Fruit fly (Drosophila melanogaster): Measurements from ENCODE around the gene CG11226.

CG11226 gene

dm6 chr3L:22853412-22853811 lies 16.5 kb downstream of the CG11226 start, which contains the start of gene CG32462:
CG32462 (minus strand) TSS chr3L:22853512.
- TF ChIP-seq Snoo (tag; optimal IDR thresholded peaks at IDR 0.05) (no peak), CG15710 (tag; optimal IDR thresholded peaks at IDR 0.05) (no peak), CG10348 (GFP tag; IDR thresholded peaks at IDR 0.05) (no peak), rn (GFP tag; IDR thresholded peaks at IDR 0.05) (no peak)

dm6 chr3L:22856009-22856477 lies 19.2 kb downstream of the CG11226 start, which contains the start of gene CG32459:
CG32459 (minus strand) TSS chr3L:22856059.
- TF ChIP-seq CG8159 (tag; optimal IDR thresholded peaks at IDR 0.05) (no peak), CG14655 (GFP tag; optimal IDR thresholded peaks at IDR 0.05) (no peak), fd96Ca (GFP tag; IDR thresholded peaks at IDR 0.05) (no peak), Pif1B (GFP tag; optimal IDR thresholded peaks at IDR 0.05) (no peak), Snoo (tag; optimal IDR thresholded peaks at IDR 0.05) (no peak)

dm6 chr3L:22860487-22860886 lies 23.6 kb downstream of the CG11226 start, which contains the start of gene CG13239:
CG13239 (plus strand) TSS chr3L:22860787.
- TF ChIP-seq Snoo (tag; optimal IDR thresholded peaks at IDR 0.05): no peak
- no peak for TF ChIP-seq CG13204 (GFP tag; optimal IDR thresholded peaks at IDR 0.05)

- TF ChIP-seq EcR (GFP tag; optimal IDR thresholded peaks at IDR 0.05): peak; percentile 18
- TF ChIP-seq Ets98B (GFP tag; IDR thresholded peaks at IDR 0.05): peak; percentile 64
- peak; percentile 12 for TF ChIP-seq CG14655 (GFP tag; optimal IDR thresholded peaks at IDR 0.05)
- no peak for TF ChIP-seq gl (tag; optimal IDR thresholded peaks at IDR 0.05)
- TF ChIP-seq CG10348 (GFP tag; IDR thresholded peaks at IDR 0.05): peak; percentile 43; the same call in 1 of the 2 replicates
- peak; percentile 74 for TF ChIP-seq Snoo (tag; optimal IDR thresholded peaks at IDR 0.05)
- TF ChIP-seq fd96Ca (GFP tag; IDR thresholded peaks at IDR 0.05): peak; percentile 59; the same call in 1 of the 3 replicates
- TF ChIP-seq CG13204 (GFP tag; optimal IDR thresholded peaks at IDR 0.05): no peak
- TF ChIP-seq D1 (tag; optimal IDR thresholded peaks at IDR 0.05): peak; percentile 42
- TF ChIP-seq CG8159 (tag; optimal IDR thresholded peaks at IDR 0.05): peak; percentile 15
- peak; percentile 66 for TF ChIP-seq CG32121 (GFP tag; IDR thresholded peaks at IDR 0.05)
- TF ChIP-seq CG9948 (tag; optimal IDR thresholded peaks at IDR 0.05): no peak
- peak; percentile 77 for TF ChIP-seq rn (GFP tag; IDR thresholded peaks at IDR 0.05)
- no peak for TF ChIP-seq CG8301 (tag; optimal IDR thresholded peaks at IDR 0.05)
- peak; percentile 82 for TF ChIP-seq CG4496 (GFP tag; IDR thresholded peaks at IDR 0.05)
- TF ChIP-seq CG34367 (tag; optimal IDR thresholded peaks at IDR 0.05): no peak
- peak; percentile 2 for TF ChIP-seq Pif1A (GFP tag; optimal IDR thresholded peaks at IDR 0.05)
- peak; percentile 91 for TF ChIP-seq CG12605 (GFP tag; IDR thresholded peaks at IDR 0.05)
- peak; percentile 40 for TF ChIP-seq CG17806 (tag; optimal IDR thresholded peaks at IDR 0.05)
- peak; percentile 55 for TF ChIP-seq CG15710 (tag; optimal IDR thresholded peaks at IDR 0.05)
- peak; percentile 15 for TF ChIP-seq Pif1B (GFP tag; optimal IDR thresholded peaks at IDR 0.05)
Measured at dm6 chr3L:22863367-22864078, 26.7 kb downstream of the CG11226 start, which contains the start of gene CG33169. CG33169 (plus strand) TSS chr3L:22863864.

- TF ChIP-seq CG15710 (tag; optimal IDR thresholded peaks at IDR 0.05) (no peak), CG17806 (tag; optimal IDR thresholded peaks at IDR 0.05) (no peak), fd96Ca (GFP tag; IDR thresholded peaks at IDR 0.05) (0 out of 3 replicates have a peak, but pooled peaks have one; percentile 52), Pif1B (GFP tag; optimal IDR thresholded peaks at IDR 0.05) (no peak), rn (GFP tag; IDR thresholded peaks at IDR 0.05) (no peak), CG9948 (tag; optimal IDR thresholded peaks at IDR 0.05) (no peak), CG14655 (GFP tag; optimal IDR thresholded peaks at IDR 0.05) (no peak), CG32121 (GFP tag; IDR thresholded peaks at IDR 0.05) (no peak), Pif1A (GFP tag; optimal IDR thresholded peaks at IDR 0.05) (no peak), CG8301 (tag; optimal IDR thresholded peaks at IDR 0.05) (no peak), D1 (tag; optimal IDR thresholded peaks at IDR 0.05) (no peak), gl (tag; optimal IDR thresholded peaks at IDR 0.05) (peak; percentile 14), Snoo (tag; optimal IDR thresholded peaks at IDR 0.05) (no peak), CG4496 (GFP tag; IDR thresholded peaks at IDR 0.05) (0 out of 3 replicates have a peak, but pooled peaks have one; percentile 6), CG34367 (tag; optimal IDR thresholded peaks at IDR 0.05) (no peak), CG13204 (GFP tag; optimal IDR thresholded peaks at IDR 0.05) (no peak), CG12605 (GFP tag; IDR thresholded peaks at IDR 0.05) (no peak), CG10348 (GFP tag; IDR thresholded peaks at IDR 0.05) (no peak), CG8159 (tag; optimal IDR thresholded peaks at IDR 0.05) (no peak), EcR (GFP tag; optimal IDR thresholded peaks at IDR 0.05) (peak; percentile 8), Ets98B (GFP tag; IDR thresholded peaks at IDR 0.05) (no peak)
Measured at dm6 chr3L:22864254-22865060, 27.6 kb downstream of the CG11226 start, which contains the start of gene CG33170. CG33170 (plus strand) TSS chr3L:22864600.

dm6 chr3L:22865061-22865418 lies 28.2 kb downstream of the CG11226 start:
- no peak for TF ChIP-seq EcR (GFP tag; optimal IDR thresholded peaks at IDR 0.05)
- peak; percentile 65 for TF ChIP-seq CG8159 (tag; optimal IDR thresholded peaks at IDR 0.05)
- peak; percentile 84 for TF ChIP-seq Pif1B (GFP tag; optimal IDR thresholded peaks at IDR 0.05)
- no peak for TF ChIP-seq CG14655 (GFP tag; optimal IDR thresholded peaks at IDR 0.05)
- no peak; the same call in 2 of the 3 replicates for TF ChIP-seq fd96Ca (GFP tag; IDR thresholded peaks at IDR 0.05)
- peak; percentile 51 for TF ChIP-seq CG17806 (tag; optimal IDR thresholded peaks at IDR 0.05)
- TF ChIP-seq CG13204 (GFP tag; optimal IDR thresholded peaks at IDR 0.05): no peak
- 0 out of 2 replicates have a peak, but pooled peaks have one; percentile 25 for TF ChIP-seq CG12605 (GFP tag; IDR thresholded peaks at IDR 0.05)
- no peak; the same call in none of the 2 replicates for TF ChIP-seq Ets98B (GFP tag; IDR thresholded peaks at IDR 0.05)
- TF ChIP-seq D1 (tag; optimal IDR thresholded peaks at IDR 0.05): no peak
- peak; percentile 64 for TF ChIP-seq CG15710 (tag; optimal IDR thresholded peaks at IDR 0.05)
- TF ChIP-seq CG34367 (tag; optimal IDR thresholded peaks at IDR 0.05): no peak
- peak; percentile 71 for TF ChIP-seq Pif1A (GFP tag; optimal IDR thresholded peaks at IDR 0.05)
- peak; percentile 72 for TF ChIP-seq Snoo (tag; optimal IDR thresholded peaks at IDR 0.05)
- TF ChIP-seq rn (GFP tag; IDR thresholded peaks at IDR 0.05): no peak
- no peak for TF ChIP-seq CG10348 (GFP tag; IDR thresholded peaks at IDR 0.05)
- TF ChIP-seq CG4496 (GFP tag; IDR thresholded peaks at IDR 0.05): peak; percentile 33; the same call in 2 of the 3 replicates
- TF ChIP-seq CG9948 (tag; optimal IDR thresholded peaks at IDR 0.05): peak; percentile 54
- TF ChIP-seq CG32121 (GFP tag; IDR thresholded peaks at IDR 0.05): peak; percentile 74
- peak; percentile 63 for TF ChIP-seq CG8301 (tag; optimal IDR thresholded peaks at IDR 0.05)
